Fruit fly (Drosophila melanogaster): ENCODE results near the gene Karybeta3.

Karybeta3 gene

DNA sequence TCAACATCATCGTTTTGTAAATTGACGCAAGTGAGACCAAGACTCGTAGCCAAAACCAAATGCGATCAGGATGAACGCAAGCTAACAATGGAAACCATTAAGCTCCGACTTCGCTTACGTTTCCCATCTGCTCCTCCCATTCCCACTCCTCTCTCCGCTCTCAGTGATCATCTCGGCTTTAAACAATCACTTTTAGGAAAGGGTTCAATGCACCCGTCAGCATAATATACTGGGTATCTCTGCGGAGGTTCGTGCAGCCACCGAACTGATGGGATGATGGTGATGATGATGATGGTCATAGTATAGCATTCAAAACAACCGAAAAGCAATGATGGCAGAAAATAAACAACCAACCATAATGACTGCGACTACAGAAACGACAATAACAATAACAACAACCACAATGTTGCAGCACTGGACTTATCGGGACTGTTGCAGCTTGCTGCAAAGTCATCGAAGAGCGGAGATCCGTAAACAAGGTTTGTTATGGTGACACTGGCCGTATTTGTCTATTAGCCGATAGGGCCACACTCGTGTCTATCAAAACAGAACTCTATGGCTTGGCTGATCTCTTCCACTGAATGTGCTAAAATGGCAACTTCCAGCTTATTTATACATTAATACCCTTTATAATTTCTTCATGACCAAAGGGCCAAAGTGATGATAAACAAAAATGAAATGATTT lies 28.1 kb downstream of the Karybeta3 start:
- no peak for TF ChIP-seq Dll (optimal IDR thresholded peaks at IDR 0.05)
- TF ChIP-seq usp (GFP tag; optimal IDR thresholded peaks at IDR 0.05), result no peak
- TF ChIP-seq EcR (GFP tag; optimal IDR thresholded peaks at IDR 0.05), result peak in 1 of 2 experiments; percentile 51
- TF ChIP-seq CG8478 (optimal IDR thresholded peaks at IDR 0.05), result no peak

DNA sequence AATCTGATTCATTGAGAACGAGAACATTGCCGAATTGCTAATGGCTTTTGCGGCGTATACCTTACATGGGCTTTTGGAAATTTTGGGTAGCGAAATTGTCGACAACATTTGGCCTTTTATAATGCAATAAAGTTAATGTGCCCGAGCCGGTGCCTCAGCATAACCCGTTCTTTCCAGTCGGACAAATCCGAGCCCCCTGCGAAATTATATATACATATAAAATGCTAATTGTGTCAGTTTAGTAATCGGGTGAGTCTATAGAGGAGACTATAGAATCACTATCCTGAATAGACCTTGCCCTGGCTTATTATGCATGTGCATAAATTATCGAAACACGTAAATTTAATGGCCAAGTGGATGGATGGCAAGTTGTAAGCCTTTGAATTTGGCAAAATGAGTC lies 29.4 kb downstream of the Karybeta3 start:
- TF ChIP-seq CG8478 (optimal IDR thresholded peaks at IDR 0.05) (no peak), EcR (GFP tag; optimal IDR thresholded peaks at IDR 0.05) (no peak), pan (optimal IDR thresholded peaks at IDR 0.05) (no peak), Dll (optimal IDR thresholded peaks at IDR 0.05) (no peak), usp (GFP tag; optimal IDR thresholded peaks at IDR 0.05) (no peak), psq (optimal IDR thresholded peaks at IDR 0.05) (no peak)

- TF ChIP-seq CG8478 (optimal IDR thresholded peaks at IDR 0.05) (no peak), usp (GFP tag; optimal IDR thresholded peaks at IDR 0.05) (no peak), psq (optimal IDR thresholded peaks at IDR 0.05) (no peak), pan (optimal IDR thresholded peaks at IDR 0.05) (no peak), EcR (GFP tag; optimal IDR thresholded peaks at IDR 0.05) (no peak), Dll (optimal IDR thresholded peaks at IDR 0.05) (no peak)
These were observed 38.2 kb downstream of the Karybeta3 start for dm6 chr3R:4687207-4687606.

DNA sequence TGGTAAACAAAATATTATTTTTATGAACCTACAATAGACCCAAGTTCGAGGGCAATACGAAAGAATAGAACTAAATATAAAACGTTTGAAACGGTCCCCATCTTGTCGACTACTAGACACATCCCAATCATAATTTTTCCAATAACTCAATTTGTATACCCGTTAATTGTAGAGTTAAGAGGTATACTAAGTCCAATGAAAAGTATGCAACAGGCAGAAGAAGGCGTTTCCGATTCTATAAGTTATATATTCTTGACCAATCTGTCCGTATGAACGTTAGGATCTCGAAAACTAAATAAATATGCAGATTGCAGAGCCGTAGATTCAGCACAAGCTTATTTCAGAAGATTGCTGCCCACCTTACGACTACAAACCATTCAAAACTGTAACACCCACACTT lies 41.5 kb downstream of the Karybeta3 start, which contains the start of gene CG33927:
Gene CG33927 (minus strand): TSS at position 101 of the 400 bp plus-strand sequence.
- TF ChIP-seq pan (optimal IDR thresholded peaks at IDR 0.05) (no peak), Dll (optimal IDR thresholded peaks at IDR 0.05) (no peak), EcR (GFP tag; optimal IDR thresholded peaks at IDR 0.05) (no peak), usp (GFP tag; optimal IDR thresholded peaks at IDR 0.05) (no peak), psq (optimal IDR thresholded peaks at IDR 0.05) (no peak), CG8478 (optimal IDR thresholded peaks at IDR 0.05) (no peak)

DNA sequence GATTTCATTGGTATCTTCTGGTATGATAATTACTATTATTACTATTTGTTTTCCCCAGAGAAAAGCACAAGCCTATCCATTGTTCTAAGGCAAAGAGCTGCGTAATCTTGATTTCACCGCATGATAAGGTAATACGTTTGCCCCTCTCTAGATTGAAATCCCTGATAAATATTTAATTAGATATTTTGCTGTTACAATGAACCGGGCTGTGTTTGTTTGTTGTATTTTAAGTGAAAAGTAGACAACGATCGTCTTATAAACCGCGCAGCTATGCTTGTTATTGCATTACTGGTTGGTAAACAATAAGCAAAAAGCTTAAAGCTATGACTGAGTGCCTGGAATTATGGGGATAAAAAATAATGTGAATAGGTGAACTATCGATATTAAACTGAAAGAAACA lies 45.8 kb downstream of the Karybeta3 start:
- no peak for TF ChIP-seq pan (optimal IDR thresholded peaks at IDR 0.05)
- no peak for TF ChIP-seq CG8478 (optimal IDR thresholded peaks at IDR 0.05)
- no peak for TF ChIP-seq Dll (optimal IDR thresholded peaks at IDR 0.05)

Data from whole organism.